Fruit fly (Drosophila melanogaster): ENCODE measurements around the gene CG17328.

The CG17328 gene

DNA sequence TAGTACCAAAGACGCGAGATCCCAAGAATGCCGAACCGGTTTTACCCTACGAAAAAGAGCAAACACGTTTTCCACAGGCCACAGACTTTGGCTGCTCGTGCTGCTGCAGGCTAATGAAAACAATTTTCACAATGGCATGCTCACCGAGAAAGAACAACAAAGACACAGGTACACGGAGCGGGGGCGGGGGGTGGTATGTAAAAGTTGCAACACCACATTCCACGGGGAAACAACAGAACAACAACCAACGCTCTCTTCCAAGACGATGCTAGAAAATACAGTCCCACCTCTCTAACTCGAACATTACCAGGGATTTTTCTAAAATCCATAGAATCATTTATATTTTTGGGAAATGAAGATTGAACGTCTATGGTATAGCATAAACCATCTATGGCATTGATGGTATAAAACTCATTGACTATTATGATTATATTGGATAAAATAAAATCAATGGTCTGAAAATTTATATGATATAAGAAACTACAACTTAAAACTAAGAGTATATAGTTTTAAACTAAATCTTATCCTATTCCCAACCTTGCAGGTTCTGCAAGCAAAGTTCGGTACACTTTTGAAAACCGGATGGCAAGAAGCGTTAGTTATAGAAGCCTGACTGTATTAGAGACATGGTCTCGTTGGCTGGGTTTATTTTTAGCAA, 18.2 kb upstream of the CG17328 start (continued):
- TF ChIP-seq Hr4 (GFP tag; optimal IDR thresholded peaks at IDR 0.05) (peak; percentile 52), Smox (GFP tag; optimal IDR thresholded peaks at IDR 0.05) (peak; percentile 15), Sox14 (GFP tag; optimal IDR thresholded peaks at IDR 0.05) (peak; percentile 43), salr (GFP tag; optimal IDR thresholded peaks at IDR 0.05) (peak in 1 of 2 experiments; percentile 46), spab (GFP tag; optimal IDR thresholded peaks at IDR 0.05) (no peak), fd85E (GFP tag; optimal IDR thresholded peaks at IDR 0.05) (no peak), CG16779 (tag; optimal IDR thresholded peaks at IDR 0.05) (no peak), CG31627 (GFP tag; optimal IDR thresholded peaks at IDR 0.05) (peak; percentile 6), net (GFP tag; optimal IDR thresholded peaks at IDR 0.05) (no peak), CG6808 (GFP tag; optimal IDR thresholded peaks at IDR 0.05) (peak; percentile 45), Met (GFP tag; optimal IDR thresholded peaks at IDR 0.05) (peak; percentile 50), esn (GFP tag; optimal IDR thresholded peaks at IDR 0.05) (no peak), CG8119 (GFP tag; IDR thresholded peaks at IDR 0.05) (peak; percentile 62)

DNA sequence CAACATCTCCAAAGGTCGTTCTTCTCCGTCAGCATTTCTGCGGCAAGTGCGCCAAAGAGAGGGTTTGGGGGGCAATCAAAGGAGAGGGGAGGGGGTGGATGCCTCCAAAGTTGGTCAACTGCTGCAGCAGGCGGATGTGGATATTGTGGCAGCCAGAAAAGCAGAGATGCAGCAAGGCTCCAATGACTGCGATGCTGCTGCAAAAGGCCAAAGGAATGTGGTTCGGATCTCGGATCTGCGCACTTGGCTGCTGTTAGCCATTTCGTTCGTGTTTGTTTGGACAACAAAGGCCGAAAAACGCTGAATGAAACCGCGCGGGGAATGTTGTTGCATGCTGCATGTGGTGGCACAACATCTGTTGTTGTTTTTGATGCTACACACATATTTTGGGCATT, 17.7 kb upstream of the CG17328 start:
- TF ChIP-seq achi (GFP tag; optimal IDR thresholded peaks at IDR 0.05) (no peak), topi (GFP tag; optimal IDR thresholded peaks at IDR 0.05) (no peak), Gug (GFP tag; IDR thresholded peaks at IDR 0.05) (no peak), vri (GFP tag; optimal IDR thresholded peaks at IDR 0.05) (peak; percentile 13), Hr39 (GFP tag; optimal IDR thresholded peaks at IDR 0.05) (peak; percentile 24), CG6854 (GFP tag; optimal IDR thresholded peaks at IDR 0.05) (peak; percentile 1), CG8319 (GFP tag; optimal IDR thresholded peaks at IDR 0.05) (no peak), CG6163 (GFP tag; IDR thresholded peaks at IDR 0.05) (peak; percentile 21; the same call in 1 of the 3 replicates), Lpt (GFP tag; optimal IDR thresholded peaks at IDR 0.05) (peak; percentile 5), CG1621 (tag; optimal IDR thresholded peaks at IDR 0.05) (no peak), CG11902 (GFP tag; optimal IDR thresholded peaks at IDR 0.05) (no peak), spab (GFP tag; optimal IDR thresholded peaks at IDR 0.05) (no peak), cyc (GFP tag; optimal IDR thresholded peaks at IDR 0.05) (peak; percentile 43)

DNA sequence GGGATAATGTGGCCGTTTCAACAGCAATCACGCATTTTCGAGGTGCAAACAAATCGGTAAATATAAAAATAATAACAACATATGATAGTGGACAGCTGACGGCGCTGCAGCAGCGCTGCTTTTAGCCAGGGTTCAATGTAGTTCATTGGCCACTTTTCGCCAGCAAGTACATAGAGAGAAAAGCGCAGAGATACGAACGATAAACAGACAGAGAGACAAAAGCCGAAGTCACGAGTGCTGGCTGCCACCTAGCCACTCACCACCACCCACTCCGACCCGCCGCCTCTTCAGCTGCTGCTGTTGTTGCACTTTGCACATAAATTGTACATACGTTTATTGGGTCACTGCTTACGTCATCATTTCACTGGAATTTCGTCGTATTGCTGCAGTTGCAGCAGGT, 16.9 kb upstream of the CG17328 start:
- TF ChIP-seq CG3032 (tag; optimal IDR thresholded peaks at IDR 0.05) = no peak
- peak; percentile 3 for TF ChIP-seq fkh (GFP tag; optimal IDR thresholded peaks at IDR 0.05)
- peak; percentile 20; the same call in 2 of the 3 replicates for TF ChIP-seq CG6163 (GFP tag; IDR thresholded peaks at IDR 0.05)
- peak; percentile 30 for TF ChIP-seq Lpt (GFP tag; optimal IDR thresholded peaks at IDR 0.05)
- peak; percentile 48 for TF ChIP-seq svp (GFP tag)
- no peak for TF ChIP-seq Smox (GFP tag; optimal IDR thresholded peaks at IDR 0.05)

DNA sequence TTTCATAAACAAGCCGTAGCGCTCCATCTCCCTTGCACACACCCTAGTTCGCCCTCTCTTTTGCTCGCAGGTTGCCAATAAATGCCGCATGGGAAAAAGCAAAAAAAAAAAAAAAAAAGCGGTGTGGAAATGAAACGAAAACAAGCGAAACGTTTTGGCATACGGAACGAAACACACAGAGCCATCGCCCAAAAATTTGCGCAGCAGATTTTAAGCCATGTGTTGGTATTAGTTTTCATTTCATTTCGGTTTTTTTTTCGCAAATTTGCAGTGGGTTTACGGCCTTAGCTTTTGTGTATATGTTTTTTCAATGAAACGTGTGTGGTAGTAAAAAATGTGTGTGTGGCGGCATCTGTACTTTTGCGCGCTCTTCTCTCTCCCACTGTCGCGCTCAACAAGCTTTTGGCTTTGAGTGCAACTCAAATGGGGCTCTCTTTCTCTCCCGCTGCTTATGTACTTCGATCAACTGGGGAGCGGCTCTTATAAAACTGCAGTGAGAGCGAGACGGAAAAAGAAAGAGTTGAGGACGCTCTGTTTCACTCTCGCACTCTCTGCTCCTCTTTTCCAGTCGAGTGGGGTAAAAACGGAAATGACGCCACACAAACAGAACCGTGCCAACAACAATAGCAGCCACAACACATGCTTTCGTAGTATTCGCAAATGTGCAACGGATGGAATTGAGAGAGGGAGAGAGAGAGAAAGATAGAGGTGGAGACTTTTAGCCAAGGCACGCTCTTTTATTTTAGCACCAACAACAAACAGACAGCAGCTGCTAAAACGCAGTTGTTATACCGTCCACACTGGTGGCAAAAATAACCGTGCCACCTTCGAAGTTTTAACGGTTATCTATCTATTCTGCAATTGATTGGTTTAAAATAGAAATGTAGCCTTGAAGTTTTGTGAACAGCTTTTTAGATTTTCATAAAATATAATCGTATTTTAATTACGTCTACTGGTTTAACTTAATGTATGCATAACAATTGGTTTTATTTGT, 15.1 kb upstream of the CG17328 start:
- peak; percentile 80 for TF ChIP-seq acj6 (GFP tag; optimal IDR thresholded peaks at IDR 0.05)
- TF ChIP-seq CG15336 (GFP tag; IDR thresholded peaks at IDR 0.05) = no peak
- peak; percentile 61 for TF ChIP-seq CG34406 (GFP tag; optimal IDR thresholded peaks at IDR 0.05)
- peak; percentile 3 for TF ChIP-seq CG11902 (GFP tag; optimal IDR thresholded peaks at IDR 0.05)
- TF ChIP-seq spab (GFP tag; optimal IDR thresholded peaks at IDR 0.05) = peak; percentile 46
- TF ChIP-seq dac (GFP tag; optimal IDR thresholded peaks at IDR 0.05) = no peak
- peak; percentile 76 for TF ChIP-seq CG7368 (GFP tag; optimal IDR thresholded peaks at IDR 0.05)
- TF ChIP-seq fd59A (GFP tag; optimal IDR thresholded peaks at IDR 0.05) = peak; percentile 11
- TF ChIP-seq salr (GFP tag; optimal IDR thresholded peaks at IDR 0.05) = peak; percentile 38 to 55
- peak; percentile 84 for TF ChIP-seq CG6854 (GFP tag; optimal IDR thresholded peaks at IDR 0.05)
- no peak for TF ChIP-seq CG11294 (GFP tag; IDR thresholded peaks at IDR 0.05)
- no peak for TF ChIP-seq Hr38 (GFP tag; optimal IDR thresholded peaks at IDR 0.05)
- TF ChIP-seq Hr39 (GFP tag; optimal IDR thresholded peaks at IDR 0.05) = peak; percentile 74
- TF ChIP-seq CG8319 (GFP tag; optimal IDR thresholded peaks at IDR 0.05) = peak; percentile 35
- TF ChIP-seq CG10669 (GFP tag; optimal IDR thresholded peaks at IDR 0.05) = peak; percentile 29
- peak; percentile 69 for TF ChIP-seq CG3919 (GFP tag; optimal IDR thresholded peaks at IDR 0.05)
- peak; percentile 52 for TF ChIP-seq CG3032 (tag; optimal IDR thresholded peaks at IDR 0.05)
- TF ChIP-seq topi (GFP tag; optimal IDR thresholded peaks at IDR 0.05) = peak; percentile 67
- TF ChIP-seq lz (GFP tag; optimal IDR thresholded peaks at IDR 0.05) = peak; percentile 75
- peak; percentile 58 for TF ChIP-seq cyc (GFP tag; optimal IDR thresholded peaks at IDR 0.05)
- TF ChIP-seq dsx (GFP tag; optimal IDR thresholded peaks at IDR 0.05; ENCODE audit: poor library complexity, severe bottlenecking) = peak; percentile 65
- TF ChIP-seq CG1621 (tag; optimal IDR thresholded peaks at IDR 0.05) = peak; percentile 28
- TF ChIP-seq pdm3 (GFP tag; optimal IDR thresholded peaks at IDR 0.05) = peak; percentile 71
- peak; percentile 75 for TF ChIP-seq Sox102F (GFP tag; optimal IDR thresholded peaks at IDR 0.05)
